Worm (Caenorhabditis elegans): Measurements from ENCODE around the gene F54D1.1.

DNA sequence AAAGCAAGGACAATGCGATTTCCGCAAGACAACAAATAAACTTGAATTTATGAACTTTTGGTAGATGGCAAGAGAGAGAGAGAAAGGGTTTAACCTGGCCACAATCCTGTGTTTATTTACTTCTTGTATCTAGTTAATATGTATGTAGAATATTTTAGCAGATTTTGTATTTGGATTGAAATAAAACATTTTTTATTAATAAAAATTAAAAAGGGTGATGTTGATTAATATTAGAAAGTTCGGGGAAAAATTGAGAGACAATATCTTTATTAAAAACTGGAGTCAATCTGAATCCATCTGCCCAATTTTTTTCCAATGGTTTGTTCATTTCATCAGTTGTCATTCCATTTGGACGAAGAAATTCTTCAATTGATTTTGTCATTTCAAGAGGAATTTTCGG, 4.5 kb downstream of the F54D1.1 start, which contains the start of gene col-127:
- TF ChIP-seq hmg-4 (GFP tag; optimal IDR thresholded peaks at IDR 0.05) (no peak), F13C5.2 (tag; optimal IDR thresholded peaks at IDR 0.05) (no peak), ceh-36 (tag; optimal IDR thresholded peaks at IDR 0.05) (no peak), sea-1 (GFP tag; conservative IDR thresholded peaks at IDR 0.05) (no peak), scrt-1 (GFP tag; IDR thresholded peaks at IDR 0.05) (no peak), tra-4 (tag; optimal IDR thresholded peaks at IDR 0.05) (no peak), tbx-11 (GFP tag; IDR thresholded peaks at IDR 0.05) (no peak), ama-1 (optimal IDR thresholded peaks at IDR 0.05) (no peak), hnd-1 (tag; optimal IDR thresholded peaks at IDR 0.05) (no peak)

Data from whole organism, early embryonic.